Worm (Caenorhabditis elegans) whole organism, L3 larva: ENCODE data around the gene elc-2.

Experiments
- ama-1 ChIP-seq: fragments of 150-350 bp; optimal IDR thresholded peaks from 2 replicates; lab custom pipeline; 2018
- ceh-16 ChIP-seq: sonication (generic microtip); optimal IDR thresholded peaks from 2 replicates; lab custom pipeline; 2017; ENCODE audit warnings: missing biosample characterization, missing genetic modification characterization
- ceh-82 ChIP-seq: fragments of 150-350 bp; optimal IDR thresholded peaks from 2 replicates; lab custom pipeline; 2014; ENCODE audit warnings: missing biosample characterization, missing genetic modification characterization
- ceh-9 ChIP-seq: sonication (generic microtip); optimal IDR thresholded peaks from 2 replicates; lab custom pipeline; 2018; ENCODE audit warnings: missing biosample characterization, missing genetic modification characterization
- daf-12 ChIP-seq: fragments of 150-350 bp; optimal IDR thresholded peaks from 2 replicates; lab custom pipeline; 2014; ENCODE audit warnings: missing biosample characterization, missing genetic modification reagents, missing genetic modification characterization
- fkh-10 ChIP-seq: sonication (generic microtip); optimal IDR thresholded peaks from 2 replicates; lab custom pipeline; 2017; ENCODE audit warnings: missing biosample characterization, missing genetic modification reagents, missing genetic modification characterization
- fos-1 ChIP-seq: fragments of 150-350 bp; optimal IDR thresholded peaks from 2 replicates; lab custom pipeline; 2014; ENCODE audit warnings: missing biosample characterization, missing genetic modification characterization
- lsy-12 ChIP-seq: sonication (generic microtip); optimal IDR thresholded peaks from 2 replicates; lab custom pipeline; 2016; ENCODE audit warnings: mild to moderate bottlenecking, missing genetic modification characterization, missing compliant biosample characterization
- nfya-1 ChIP-seq: sonication (generic microtip); optimal IDR thresholded peaks from 2 replicates; lab custom pipeline; 2017; ENCODE audit warnings: missing genetic modification characterization, mild to moderate bottlenecking, missing compliant biosample characterization, antibody characterized with exemption, moderate library complexity; ENCODE audit not compliant: insufficient read depth
- nhr-11 ChIP-seq: fragments of 150-350 bp; optimal IDR thresholded peaks from 2 replicates; lab custom pipeline; 2014; ENCODE audit warnings: missing biosample characterization, missing genetic modification characterization
- nhr-237 ChIP-seq: fragments of 150-350 bp; optimal IDR thresholded peaks from 2 replicates; lab custom pipeline; 2014; ENCODE audit warnings: missing biosample characterization, missing genetic modification characterization
- skn-1 ChIP-seq: fragments of 150-350 bp; optimal IDR thresholded peaks from 2 replicates; lab custom pipeline; 2014; ENCODE audit warnings: missing biosample characterization, missing genetic modification characterization
- snpc-4 ChIP-seq: fragments of 150-350 bp; optimal IDR thresholded peaks from 2 replicates; lab custom pipeline; 2014; ENCODE audit warnings: missing biosample characterization, missing genetic modification characterization
- zag-1 ChIP-seq: fragments of 150-350 bp; optimal IDR thresholded peaks from 2 replicates; lab custom pipeline; 2014; ENCODE audit warnings: missing biosample characterization, missing genetic modification characterization

DNA sequence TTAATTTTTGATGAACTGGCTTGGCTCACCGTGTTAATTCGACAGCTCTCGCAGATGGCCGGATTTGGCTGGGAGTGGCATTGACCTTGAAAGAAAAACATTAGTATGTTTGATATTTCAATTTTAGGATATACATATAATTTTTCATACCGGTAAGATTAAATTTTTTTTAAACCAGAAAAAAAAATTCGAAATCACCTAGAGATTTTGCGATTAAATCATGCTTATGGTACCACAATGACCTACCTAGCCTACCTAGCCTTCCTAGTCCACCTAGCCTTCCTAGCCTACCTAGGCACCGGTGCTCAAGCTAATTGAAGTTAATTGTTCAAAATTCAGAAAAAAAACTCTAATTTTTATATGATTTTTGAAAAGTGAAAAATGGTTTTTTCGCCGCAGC is 33.5 kb upstream of the elc-2 start, which contains the start of gene C14E2.3:
- no peak for TF ChIP-seq daf-12
- TF ChIP-seq zag-1 (tag; lab: Kevin White, UChicago), result no peak
- no peak for TF ChIP-seq nhr-11 (tag; lab: Kevin White, UChicago)
- TF ChIP-seq fos-1 (tag; lab: Kevin White, UChicago), result no peak
- no peak for TF ChIP-seq ama-1
- TF ChIP-seq skn-1 (tag; lab: Kevin White, UChicago), result no peak
- TF ChIP-seq ceh-82, result no peak
- TF ChIP-seq fkh-10, result no peak
- no peak for TF ChIP-seq ceh-16
- no peak for TF ChIP-seq lsy-12 (tag; lab: Kevin White, UChicago)
- TF ChIP-seq nfya-1 (tag; lab: Kevin White, UChicago), result no peak
- no peak for TF ChIP-seq snpc-4 (tag; lab: Kevin White, UChicago)
- TF ChIP-seq nhr-237 (tag; lab: Kevin White, UChicago), result no peak
- TF ChIP-seq ceh-9 (tag; lab: Kevin White, UChicago), result no peak
